Fruit fly (Drosophila melanogaster) whole organism, pupa: Measurements from ENCODE around the gene CG2224.

ENCODE experiments used
- CG13204 ChIP-seq: fragments of 200-800 bp; sonication (Bioruptor generic); optimal IDR thresholded peaks from 2 replicates; lab custom pipeline; 2018; ENCODE audit warnings: missing biosample characterization, mild to moderate bottlenecking, missing genetic modification characterization, moderate library complexity
- CG14655 ChIP-seq: fragments of 200-800 bp; sonication (Bioruptor generic); optimal IDR thresholded peaks from 3 replicates; lab custom pipeline; 2017; ENCODE audit warnings: mild to moderate bottlenecking, missing biosample characterization, missing genetic modification reagents, missing genetic modification characterization
- CG15710 ChIP-seq: fragments of 200-800 bp; sonication (Bioruptor generic); optimal IDR thresholded peaks from 2 replicates; lab custom pipeline; 2018; ENCODE audit warnings: missing biosample characterization, mild to moderate bottlenecking, missing genetic modification characterization, moderate library complexity
- CG17806 ChIP-seq: fragments of 200-800 bp; sonication (Bioruptor generic); optimal IDR thresholded peaks from 2 replicates; lab custom pipeline; 2018; ENCODE audit warnings: missing biosample characterization, mild to moderate bottlenecking, missing genetic modification characterization, moderate library complexity
- CG4496 ChIP-seq: fragments of 200-800 bp; sonication (Bioruptor generic); IDR thresholded peaks from 3 replicates; pipeline ENCODE4 v1.3.6; 2022; ENCODE audit warnings: missing biosample characterization, missing genetic modification characterization
- CG8159 ChIP-seq: fragments of 200-800 bp; sonication (Bioruptor generic); optimal IDR thresholded peaks from 3 replicates; lab custom pipeline; 2018; ENCODE audit warnings: missing biosample characterization, mild to moderate bottlenecking, missing genetic modification characterization, moderate library complexity
- D1 ChIP-seq: fragments of 200-800 bp; sonication (Bioruptor generic); optimal IDR thresholded peaks from 2 replicates; lab custom pipeline; 2018; ENCODE audit warnings: missing biosample characterization, mild to moderate bottlenecking, missing genetic modification characterization, moderate library complexity
- Ets98B ChIP-seq: fragments of 200-800 bp; sonication (Bioruptor generic); IDR thresholded peaks from 2 replicates; pipeline ENCODE4 v1.3.6; 2022; ENCODE audit warnings: missing biosample characterization, missing genetic modification characterization
- gl ChIP-seq: fragments of 200-800 bp; sonication (Bioruptor generic); optimal IDR thresholded peaks from 2 replicates; lab custom pipeline; 2018; ENCODE audit warnings: missing biosample characterization, mild to moderate bottlenecking, missing genetic modification characterization

DNA sequence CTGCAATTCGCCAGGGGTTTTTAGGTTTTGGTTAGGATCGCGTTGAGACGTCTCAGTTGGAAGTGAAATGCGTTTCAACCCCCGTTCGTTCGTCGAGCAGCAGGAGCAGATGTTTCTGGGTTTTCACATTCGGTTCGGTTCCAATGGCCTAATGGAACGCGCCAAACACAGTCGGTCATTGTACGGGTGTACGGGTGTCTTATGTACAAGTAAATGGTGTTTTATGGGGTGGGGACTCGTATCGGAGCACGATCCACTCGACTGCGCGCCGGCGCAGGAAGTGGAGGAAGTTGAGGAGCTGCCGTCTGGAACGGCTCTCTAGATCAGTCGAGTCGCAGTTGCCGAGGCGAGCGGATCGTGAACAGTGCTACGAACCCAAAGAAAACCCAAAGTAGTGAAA lies 17.3 kb upstream of the CG2224 start, which contains the start of gene spdo:
- TF ChIP-seq CG17806 (tag; lab: Kevin White, UChicago) (no peak), CG13204 (GFP tag; lab: Kevin White, UChicago) (no peak), Ets98B (no peak), gl (tag; lab: Kevin White, UChicago) (no peak), CG4496 (GFP tag; lab: Robert Waterston, UW) (no peak), CG15710 (tag; lab: Kevin White, UChicago) (no peak), CG14655 (no peak), D1 (no peak), CG8159 (tag; lab: Kevin White, UChicago) (no peak)
